Worm (Caenorhabditis elegans) whole organism, midembryonic: ENCODE results near the gene Y62H9A.16.

Source experiments
- flt-1 ChIP-seq: fragments of 200-800 bp; sonication (Bioruptor generic); IDR thresholded peaks from 2 replicates; pipeline ENCODE4 v1.3.6; 2022; ENCODE audit warnings: missing genetic modification characterization, missing compliant biosample characterization
- tab-1 ChIP-seq: fragments of 200-800 bp; sonication (Bioruptor generic); IDR thresholded peaks from 2 replicates; pipeline ENCODE4 v1.3.6; 2022; ENCODE audit warnings: missing genetic modification characterization, missing compliant biosample characterization
- ztf-23 ChIP-seq: fragments of 200-800 bp; sonication (Bioruptor generic); IDR thresholded peaks from 2 replicates; pipeline ENCODE4 v1.3.6; 2022; ENCODE audit warnings: missing genetic modification reagents, missing genetic modification characterization, missing compliant biosample characterization
- ztf-29 ChIP-seq: fragments of 200-800 bp; sonication (Bioruptor generic); IDR thresholded peaks from 2 replicates; pipeline ENCODE4 v1.3.6; 2022; ENCODE audit warnings: missing genetic modification reagents, missing genetic modification characterization, missing compliant biosample characterization

ce11 chrX:11879871-11880270 lies 38.2 kb upstream of the Y62H9A.16 start, which contains the start of the genes Y62H9A.3 and Y62H9A.4:
- TF ChIP-seq tab-1 (GFP tag; lab: Robert Waterston, UW), result no peak
- TF ChIP-seq flt-1 (GFP tag; lab: Robert Waterston, UW), result no peak
- TF ChIP-seq ztf-29 (GFP tag; lab: Robert Waterston, UW), result no peak
- no peak for TF ChIP-seq ztf-23 (GFP tag; lab: Robert Waterston, UW)
